Fruit fly (Drosophila melanogaster): Measurements from ENCODE around the gene RluA-2.
A peak's percentile ranks its signal among the peaks of the same experiment; 100 is the strongest.

The RluA-2 gene

DNA sequence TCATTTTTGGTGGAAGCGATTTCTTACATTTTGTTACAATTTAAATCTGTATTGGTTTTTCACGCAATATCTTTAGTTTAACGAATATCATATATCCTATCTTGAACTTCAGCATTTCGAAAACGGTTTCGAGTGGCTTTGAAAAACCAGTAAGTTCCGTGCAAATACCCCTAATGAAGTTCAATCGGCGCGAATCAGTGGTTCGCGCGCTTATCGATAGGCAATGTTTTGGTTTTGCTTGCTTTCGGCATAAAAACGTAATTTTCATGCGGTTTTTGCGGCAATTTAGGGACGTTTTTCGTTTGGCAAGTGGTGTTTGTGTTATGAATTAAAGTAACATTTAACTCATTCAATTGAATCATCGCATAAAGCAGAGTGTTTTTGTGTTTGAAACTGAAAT lies at the start of gene RluA-2:
Gene RluA-2, plus strand, starts transcription at position 195 of the 400 bp plus-strand sequence.
- TF ChIP-seq CG2116 (GFP tag; optimal IDR thresholded peaks at IDR 0.05) (peak; percentile 4), amos (GFP tag; IDR thresholded peaks at IDR 0.05; ENCODE audit: partially characterized antibody) (peak; percentile 18; the same call in 1 of the 2 replicates), dan (GFP tag; IDR thresholded peaks at IDR 0.05) (no peak), row (GFP tag; IDR thresholded peaks at IDR 0.05) (0 out of 3 replicates have a peak, but pooled peaks have one; percentile 11), NC2β (GFP tag; optimal IDR thresholded peaks at IDR 0.05) (no peak), wek (GFP tag; optimal IDR thresholded peaks at IDR 0.05) (peak; percentile 94), CG15514 (GFP tag; optimal IDR thresholded peaks at IDR 0.05) (peak; percentile 98), Myb (GFP tag; optimal IDR thresholded peaks at IDR 0.05) (peak; percentile 81), CG13287 (GFP tag; IDR thresholded peaks at IDR 0.05; ENCODE audit: partially characterized antibody) (peak; percentile 61), BEAF-32 (GFP tag; optimal IDR thresholded peaks at IDR 0.05) (peak; percentile 33), Bgb (GFP tag; IDR thresholded peaks at IDR 0.05; ENCODE audit: partially characterized antibody) (peak; percentile 24; the same call in 1 of the 2 replicates), E2f2 (GFP tag; IDR thresholded peaks at IDR 0.05) (peak; percentile 48), stwl (tag; optimal IDR thresholded peaks at IDR 0.05) (peak; percentile 38), Dref (GFP tag; IDR thresholded peaks at IDR 0.05) (peak; percentile 58), sna (GFP tag; IDR thresholded peaks at IDR 0.05; ENCODE audit: partially characterized antibody) (0 out of 2 replicates have a peak, but pooled peaks have one; percentile 40), MBD-R2 (GFP tag; IDR thresholded peaks at IDR 0.05) (peak; percentile 52; the same call in 1 of the 2 replicates), Scr (GFP tag; IDR thresholded peaks at IDR 0.05; ENCODE audit: partially characterized antibody) (peak; percentile 53; the same call in 1 of the 2 replicates), eve (GFP tag; optimal IDR thresholded peaks at IDR 0.05) (peak in 1 of 2 experiments; percentile 26), chm (GFP tag; IDR thresholded peaks at IDR 0.05) (no peak), CG6175 (GFP tag; IDR thresholded peaks at IDR 0.05) (no peak), Dp (GFP tag; optimal IDR thresholded peaks at IDR 0.05) (peak; percentile 49), ranshi (GFP tag; IDR thresholded peaks at IDR 0.05) (no peak), jing (GFP tag; optimal IDR thresholded peaks at IDR 0.05) (no peak), hbn (GFP tag; IDR thresholded peaks at IDR 0.05; ENCODE audit: partially characterized antibody) (peak; percentile 15; the same call in 1 of the 2 replicates), Mad (GFP tag; optimal IDR thresholded peaks at IDR 0.05) (no peak), Dll (GFP tag; IDR thresholded peaks at IDR 0.05; ENCODE audit: partially characterized antibody) (0 out of 4 replicates have a peak, but pooled peaks have one; percentile 43), pzg (GFP tag; optimal IDR thresholded peaks at IDR 0.05) (peak; percentile 22)

DNA sequence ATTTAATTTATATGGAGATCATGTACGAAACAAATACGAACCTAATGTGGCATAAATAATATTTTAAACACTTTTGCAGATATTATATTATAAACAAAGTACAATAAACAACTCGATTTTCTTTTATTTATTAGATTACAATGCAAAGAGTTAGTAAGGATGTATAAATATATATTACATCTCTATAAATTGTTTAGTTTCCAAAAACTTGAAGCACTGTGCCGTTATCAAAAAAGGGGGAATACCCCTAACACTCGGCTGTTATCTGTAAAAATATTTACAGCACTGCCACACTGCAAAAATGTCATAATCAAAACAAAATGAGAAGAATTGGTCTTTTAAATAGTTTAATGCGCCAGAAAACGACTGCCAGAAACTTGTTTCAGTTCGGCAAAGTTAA lies 48.3 kb upstream of the RluA-2 start, which contains the start of gene CG5188:
Gene CG5188, plus strand, starts transcription at position 302 of the 400 bp plus-strand sequence.
- no peak for TF ChIP-seq Ptx1 (GFP tag; IDR thresholded peaks at IDR 0.05)
- no peak for TF ChIP-seq CG4328 (GFP tag; optimal IDR thresholded peaks at IDR 0.05)
- no peak for TF ChIP-seq Fer2 (tag; optimal IDR thresholded peaks at IDR 0.05)
- no peak for TF ChIP-seq Myb (GFP tag; optimal IDR thresholded peaks at IDR 0.05)
- TF ChIP-seq phol (tag; optimal IDR thresholded peaks at IDR 0.05) = peak; percentile 55
- TF ChIP-seq Atf-2 (GFP tag; optimal IDR thresholded peaks at IDR 0.05) = no peak
- no peak for TF ChIP-seq CG10462 (GFP tag; optimal IDR thresholded peaks at IDR 0.05)
- TF ChIP-seq jumu (GFP tag; optimal IDR thresholded peaks at IDR 0.05) = peak; percentile 13
- no peak for TF ChIP-seq hth (optimal IDR thresholded peaks at IDR 0.05)
- TF ChIP-seq Hr51 (GFP tag; optimal IDR thresholded peaks at IDR 0.05) = peak in 1 of 2 experiments; percentile 74
- peak; percentile 31; the same call in 1 of the 2 replicates for TF ChIP-seq sob (GFP tag; IDR thresholded peaks at IDR 0.05)
- peak; percentile 60 for TF ChIP-seq CG17359 (tag; optimal IDR thresholded peaks at IDR 0.05)
- peak; percentile 20 for TF ChIP-seq CHES-1-like (GFP tag; optimal IDR thresholded peaks at IDR 0.05)
- peak; percentile 63 for TF ChIP-seq PHDP (tag; optimal IDR thresholded peaks at IDR 0.05)
- peak; percentile 56 for TF ChIP-seq tin (GFP tag; optimal IDR thresholded peaks at IDR 0.05)
- peak; percentile 37 for TF ChIP-seq CG12155 (GFP tag; optimal IDR thresholded peaks at IDR 0.05)
- peak; percentile 3 for TF ChIP-seq Dp (GFP tag; optimal IDR thresholded peaks at IDR 0.05)
- peak; percentile 17 for TF ChIP-seq fd96Cb (tag; optimal IDR thresholded peaks at IDR 0.05)
- TF ChIP-seq CG8944 (GFP tag; optimal IDR thresholded peaks at IDR 0.05) = no peak
- no peak for TF ChIP-seq CG16779 (GFP tag; IDR thresholded peaks at IDR 0.05)
- TF ChIP-seq h (optimal IDR thresholded peaks at IDR 0.05) = no peak
- TF ChIP-seq CG2199 (GFP tag; IDR thresholded peaks at IDR 0.05) = no peak
- peak; percentile 52 for TF ChIP-seq CG10979 (tag; optimal IDR thresholded peaks at IDR 0.05)
- peak in 1 of 2 experiments; percentile 48 for TF ChIP-seq bsh (GFP tag; optimal IDR thresholded peaks at IDR 0.05)
- peak; percentile 20 for TF ChIP-seq zen (tag; optimal IDR thresholded peaks at IDR 0.05)
